Fruit fly (Drosophila melanogaster): ENCODE data around the gene Pfdn6.
A peak's percentile ranks its signal among the peaks of the same experiment; 100 is the strongest.

Pfdn6 gene

DNA sequence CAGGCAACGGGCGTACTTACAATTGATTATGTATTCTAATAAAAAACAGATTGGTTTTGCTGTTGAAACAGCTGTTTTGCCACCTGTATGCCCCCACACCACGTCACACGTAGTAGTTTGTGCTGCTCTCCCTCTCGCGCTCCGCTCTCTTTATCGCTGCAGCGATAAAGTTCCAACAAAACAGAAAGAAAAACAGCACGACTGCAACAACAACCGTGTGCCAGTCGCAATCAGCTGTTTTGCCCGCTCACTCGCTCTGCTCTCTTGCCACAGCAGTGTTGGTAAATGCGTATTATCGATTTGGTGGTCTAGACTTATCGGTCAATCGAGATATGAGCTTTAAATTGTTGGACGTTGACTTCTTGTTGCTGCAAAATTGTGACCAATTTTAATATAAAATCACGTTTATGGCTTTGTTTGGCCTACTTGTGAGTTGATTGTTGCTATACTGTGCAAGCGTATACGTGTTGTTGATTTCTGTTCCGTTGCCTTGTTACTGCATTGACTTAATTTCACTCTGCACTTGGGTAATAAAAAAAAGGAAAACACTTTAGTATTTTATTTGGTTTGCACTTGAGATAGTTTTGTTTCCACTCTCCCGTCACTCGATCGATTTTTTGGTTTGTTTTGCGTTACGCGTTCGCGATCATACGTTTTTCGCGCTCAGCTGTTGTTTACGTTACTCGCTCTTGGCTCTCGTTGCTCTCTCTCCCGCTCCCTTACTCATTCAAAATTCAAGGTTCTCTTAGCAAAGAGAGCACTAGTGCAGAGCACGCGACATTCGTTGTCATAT lies 26.4 kb upstream of the Pfdn6 start (continued):
- TF ChIP-seq CG10209 (GFP tag; optimal IDR thresholded peaks at IDR 0.05) = no peak
- TF ChIP-seq Hmr (GFP tag; optimal IDR thresholded peaks at IDR 0.05) = peak; percentile 55
- TF ChIP-seq CG15011 (GFP tag; optimal IDR thresholded peaks at IDR 0.05) = no peak
- peak; percentile 41 for TF ChIP-seq shn (GFP tag; optimal IDR thresholded peaks at IDR 0.05)
- TF ChIP-seq gem (tag; optimal IDR thresholded peaks at IDR 0.05) = peak; percentile 40
- TF ChIP-seq Sry-β (GFP tag; optimal IDR thresholded peaks at IDR 0.05) = no peak
- TF ChIP-seq Xrp1 (GFP tag; IDR thresholded peaks at IDR 0.05) = no peak
- TF ChIP-seq CG12104 (GFP tag; optimal IDR thresholded peaks at IDR 0.05) = peak; percentile 20
- no peak for TF ChIP-seq CG9797 (GFP tag; optimal IDR thresholded peaks at IDR 0.05)
- TF ChIP-seq Sox100B (GFP tag; optimal IDR thresholded peaks at IDR 0.05) = no peak
- TF ChIP-seq Elba2 (GFP tag; optimal IDR thresholded peaks at IDR 0.05) = no peak
- TF ChIP-seq Hr39 (optimal IDR thresholded peaks at IDR 0.05) = no peak
- TF ChIP-seq CG13894 (tag; optimal IDR thresholded peaks at IDR 0.05) = no peak
- TF ChIP-seq ato (GFP tag; IDR thresholded peaks at IDR 0.05; ENCODE audit: partially characterized antibody) = no peak
- TF ChIP-seq CG2116 (GFP tag; optimal IDR thresholded peaks at IDR 0.05) = peak; percentile 61
- TF ChIP-seq tio (GFP tag; optimal IDR thresholded peaks at IDR 0.05) = no peak
- no peak for TF ChIP-seq kni (GFP tag; optimal IDR thresholded peaks at IDR 0.05)
- TF ChIP-seq sug (tag; optimal IDR thresholded peaks at IDR 0.05) = peak; percentile 37
- peak; percentile 56; the same call in 1 of the 3 replicates for TF ChIP-seq CG6791 (GFP tag; IDR thresholded peaks at IDR 0.05; ENCODE audit: partially characterized antibody)
- peak; percentile 47 for TF ChIP-seq CG8290 (GFP tag; optimal IDR thresholded peaks at IDR 0.05)
- peak in 1 of 2 experiments; percentile 29 for TF ChIP-seq CG8290 (tag; optimal IDR thresholded peaks at IDR 0.05)
- no peak for TF ChIP-seq CG11247 (GFP tag; IDR thresholded peaks at IDR 0.05)
- TF ChIP-seq CG9817 (tag; optimal IDR thresholded peaks at IDR 0.05) = no peak
- peak; percentile 11 for TF ChIP-seq CG4328 (GFP tag; optimal IDR thresholded peaks at IDR 0.05)
- 0 out of 3 replicates have a peak, but pooled peaks have one; percentile 59 for TF ChIP-seq CG34224 (GFP tag; IDR thresholded peaks at IDR 0.05; ENCODE audit: partially characterized antibody)
- TF ChIP-seq Neu2 (GFP tag; optimal IDR thresholded peaks at IDR 0.05; ENCODE audit: borderline replicate concordance) = no peak
- no peak for TF ChIP-seq seq (GFP tag; IDR thresholded peaks at IDR 0.05)
- TF ChIP-seq CG13296 (GFP tag; optimal IDR thresholded peaks at IDR 0.05) = no peak
- TF ChIP-seq CkIIα-i1 (GFP tag; IDR thresholded peaks at IDR 0.05) = no peak
- no peak for TF ChIP-seq CG4730 (GFP tag; IDR thresholded peaks at IDR 0.05)
- TF ChIP-seq Meics (GFP tag; optimal IDR thresholded peaks at IDR 0.05) = peak; percentile 5
- no peak for TF ChIP-seq CG15073 (GFP tag; optimal IDR thresholded peaks at IDR 0.05)
- TF ChIP-seq Asciz (GFP tag; optimal IDR thresholded peaks at IDR 0.05) = no peak
- no peak for TF ChIP-seq ssp (GFP tag; IDR thresholded peaks at IDR 0.05)
- TF ChIP-seq CG17802 (tag; optimal IDR thresholded peaks at IDR 0.05) = no peak
- TF ChIP-seq Taf1 (GFP tag; IDR thresholded peaks at IDR 0.05) = no peak
- no peak for TF ChIP-seq Ptx1 (GFP tag; IDR thresholded peaks at IDR 0.05)
- TF ChIP-seq Ada2b (GFP tag; IDR thresholded peaks at IDR 0.05) = no peak
- peak; percentile 26 for TF ChIP-seq nom (GFP tag; optimal IDR thresholded peaks at IDR 0.05)
- peak; percentile 64; the same call in 2 of the 3 replicates for TF ChIP-seq CG6175 (GFP tag; IDR thresholded peaks at IDR 0.05)
- peak; percentile 3 for TF ChIP-seq tx (GFP tag; optimal IDR thresholded peaks at IDR 0.05)
- no peak for TF ChIP-seq lola (GFP tag; optimal IDR thresholded peaks at IDR 0.05)
- TF ChIP-seq CG12219 (GFP tag; optimal IDR thresholded peaks at IDR 0.05) = no peak
- no peak for TF ChIP-seq CG10959 (GFP tag; IDR thresholded peaks at IDR 0.05)
- no peak for TF ChIP-seq CG7839 (tag; optimal IDR thresholded peaks at IDR 0.05)
- TF ChIP-seq hkb (optimal IDR thresholded peaks at IDR 0.05) = no peak
- TF ChIP-seq hkb (GFP tag; IDR thresholded peaks at IDR 0.05) = no peak
- no peak for TF ChIP-seq dati (GFP tag; IDR thresholded peaks at IDR 0.05)
- TF ChIP-seq esg (GFP tag; conservative IDR thresholded peaks at IDR 0.05) = 0 out of 2 replicates have a peak, but pooled peaks have one; percentile 15
- TF ChIP-seq Fer3 (tag; optimal IDR thresholded peaks at IDR 0.05) = no peak

Data from whole organism, embryonic.